Fruit fly (Drosophila melanogaster): ENCODE results near the gene Gr2a.
A peak's percentile ranks its signal among the peaks of the same experiment; 100 is the strongest.

Gene Gr2a

dm6 chrX:1461544-1461943 lies 9.3 kb downstream of the Gr2a start, which contains the start of gene CG14787:
CG14787 (minus strand) TSS chrX:1461676.
- no peak for TF ChIP-seq CG6792 (GFP tag; optimal IDR thresholded peaks at IDR 0.05)
- no peak for TF ChIP-seq CG11294 (GFP tag; IDR thresholded peaks at IDR 0.05)
- no peak for TF ChIP-seq CG31627 (GFP tag; optimal IDR thresholded peaks at IDR 0.05)
- TF ChIP-seq CG6808 (GFP tag; optimal IDR thresholded peaks at IDR 0.05), result peak; percentile 21
- no peak for TF ChIP-seq cyc (GFP tag; optimal IDR thresholded peaks at IDR 0.05)
- TF ChIP-seq Eip78C (GFP tag), result peak; percentile 66
- peak; percentile 88 for TF ChIP-seq svp (GFP tag)
- peak; percentile 60 to 67 for TF ChIP-seq ss (GFP tag; optimal IDR thresholded peaks at IDR 0.05)

dm6 chrX:1464033-1464432 lies 11.8 kb downstream of the Gr2a start, which contains the start of gene Ns3:
Ns3 (minus strand) TSS chrX:1464220.
- no peak for TF ChIP-seq salr (GFP tag; optimal IDR thresholded peaks at IDR 0.05)
- no peak for TF ChIP-seq esn (GFP tag; optimal IDR thresholded peaks at IDR 0.05)
- TF ChIP-seq CG11762 (GFP tag; optimal IDR thresholded peaks at IDR 0.05; ENCODE audit: insufficient read depth), result no peak
- TF ChIP-seq CG8119 (GFP tag; IDR thresholded peaks at IDR 0.05), result no peak
- no peak for TF ChIP-seq CG34406 (GFP tag; optimal IDR thresholded peaks at IDR 0.05)
- TF ChIP-seq CG32006 (GFP tag; optimal IDR thresholded peaks at IDR 0.05), result no peak
- no peak for TF ChIP-seq Sox102F (GFP tag; optimal IDR thresholded peaks at IDR 0.05)
- no peak for TF ChIP-seq eg (GFP tag; IDR thresholded peaks at IDR 0.05)
- TF ChIP-seq net (GFP tag; optimal IDR thresholded peaks at IDR 0.05), result no peak
- no peak for TF ChIP-seq dac (GFP tag; optimal IDR thresholded peaks at IDR 0.05)

dm6 chrX:1465707-1466504 lies 13.7 kb downstream of the Gr2a start, which contains the start of the genes O-fut2 and CG14777:
O-fut2 (minus strand) TSS chrX:1465996.
CG14777 (plus strand) TSS chrX:1466134.
- TF ChIP-seq CG3919 (GFP tag; optimal IDR thresholded peaks at IDR 0.05) (peak; percentile 53), Eip75B (GFP tag; optimal IDR thresholded peaks at IDR 0.05) (peak; percentile 57), Sox102F (GFP tag; optimal IDR thresholded peaks at IDR 0.05) (peak; percentile 63), Hr4 (GFP tag; optimal IDR thresholded peaks at IDR 0.05) (peak; percentile 67), CG11762 (GFP tag; optimal IDR thresholded peaks at IDR 0.05; ENCODE audit: insufficient read depth) (peak; percentile 13), CG1621 (tag; optimal IDR thresholded peaks at IDR 0.05) (no peak), Sox15 (GFP tag; optimal IDR thresholded peaks at IDR 0.05) (peak; percentile 43), CG32006 (GFP tag; optimal IDR thresholded peaks at IDR 0.05) (peak; percentile 80), net (GFP tag; optimal IDR thresholded peaks at IDR 0.05) (no peak), CG15336 (GFP tag; IDR thresholded peaks at IDR 0.05) (peak; percentile 75), esn (GFP tag; optimal IDR thresholded peaks at IDR 0.05) (peak; percentile 69), CG6792 (GFP tag; optimal IDR thresholded peaks at IDR 0.05) (peak; percentile 54), pdm3 (GFP tag; optimal IDR thresholded peaks at IDR 0.05) (peak; percentile 81), dac (GFP tag; optimal IDR thresholded peaks at IDR 0.05) (peak; percentile 31), CG11902 (GFP tag; optimal IDR thresholded peaks at IDR 0.05) (peak; percentile 35), CG6163 (GFP tag; IDR thresholded peaks at IDR 0.05) (peak; percentile 69), topi (GFP tag; optimal IDR thresholded peaks at IDR 0.05) (peak; percentile 53), svp (GFP tag) (peak; percentile 84), achi (GFP tag; optimal IDR thresholded peaks at IDR 0.05) (peak; percentile 60), CG3032 (tag; optimal IDR thresholded peaks at IDR 0.05) (peak; percentile 32), acj6 (GFP tag; optimal IDR thresholded peaks at IDR 0.05) (peak; percentile 72), cyc (GFP tag; optimal IDR thresholded peaks at IDR 0.05) (peak; percentile 47), CG34406 (GFP tag; optimal IDR thresholded peaks at IDR 0.05) (peak; percentile 54), Hr38 (GFP tag; optimal IDR thresholded peaks at IDR 0.05) (no peak), CG9139 (GFP tag; optimal IDR thresholded peaks at IDR 0.05) (no peak), CG7368 (GFP tag; optimal IDR thresholded peaks at IDR 0.05) (no peak), CG8632 (GFP tag; optimal IDR thresholded peaks at IDR 0.05) (peak; percentile 32), Smox (GFP tag; optimal IDR thresholded peaks at IDR 0.05) (peak; percentile 58), eg (GFP tag; IDR thresholded peaks at IDR 0.05) (peak; percentile 77), Met (GFP tag; optimal IDR thresholded peaks at IDR 0.05) (no peak), CG16779 (tag; optimal IDR thresholded peaks at IDR 0.05) (no peak), Eip78C (GFP tag) (peak; percentile 92), Ets96B (tag; optimal IDR thresholded peaks at IDR 0.05) (peak; percentile 13), CG8119 (GFP tag; IDR thresholded peaks at IDR 0.05) (peak; percentile 69), Ets21C (GFP tag; optimal IDR thresholded peaks at IDR 0.05) (peak; percentile 49), Gug (GFP tag; IDR thresholded peaks at IDR 0.05) (peak; percentile 60; the same call in 1 of the 2 replicates), lz (GFP tag; optimal IDR thresholded peaks at IDR 0.05) (peak; percentile 51), Sox14 (GFP tag; optimal IDR thresholded peaks at IDR 0.05) (peak; percentile 78), fkh (GFP tag; optimal IDR thresholded peaks at IDR 0.05) (no peak), CG6854 (GFP tag; optimal IDR thresholded peaks at IDR 0.05) (no peak), CG11294 (GFP tag; IDR thresholded peaks at IDR 0.05) (peak; percentile 12; the same call in 1 of the 2 replicates)

All from whole organism, prepupa.